Fruit fly (Drosophila melanogaster) whole organism, embryonic: ENCODE data around the gene CG31775.
"Not testable (repeated sequence)": the region's sequence is repeated elsewhere in the genome, so short reads cannot be mapped to it uniquely, and the experiment has no call there.

ENCODE experiments used
- CG11247 ChIP-seq: fragments of 200-800 bp; sonication (Bioruptor generic); IDR thresholded peaks from 2 replicates; pipeline ENCODE4 v1.3.6; 2022; ENCODE audit warnings: missing biosample characterization, missing genetic modification characterization
- CG17802 ChIP-seq: fragments of 200-800 bp; sonication (Bioruptor generic); optimal IDR thresholded peaks from 2 replicates; lab custom pipeline; 2018; ENCODE audit warnings: missing biosample characterization, mild to moderate bottlenecking, missing genetic modification characterization, moderate library complexity
- CG6854 ChIP-seq: fragments of 200-800 bp; sonication (Bioruptor generic); optimal IDR thresholded peaks from 3 replicates; lab custom pipeline; 2017; ENCODE audit warnings: missing biosample characterization, mild to moderate bottlenecking, missing genetic modification characterization
- CG8359 ChIP-seq: fragments of 200-800 bp; sonication (Bioruptor generic); optimal IDR thresholded peaks from 2 replicates; lab custom pipeline; 2017; ENCODE audit warnings: missing biosample characterization, mild to moderate bottlenecking, missing genetic modification characterization, borderline replicate concordance
- Dfd ChIP-seq, 2 experiments: fragments of >200 bp; optimal IDR thresholded peaks; 2 replicates each; lab custom pipeline; 2017; ENCODE audit warnings: missing biosample characterization in 2 of 2, missing genetic modification characterization in 2 of 2
- E2f2 ChIP-seq: fragments of 200-800 bp; sonication (Bioruptor generic); IDR thresholded peaks from 2 replicates; pipeline ENCODE4 v1.3.6; 2022; ENCODE audit warnings: missing biosample characterization, missing genetic modification characterization
- Fer2 ChIP-seq: fragments of 200-800 bp; sonication (Bioruptor generic); optimal IDR thresholded peaks from 2 replicates; lab custom pipeline; 2018; ENCODE audit warnings: missing biosample characterization, mild to moderate bottlenecking, missing genetic modification characterization, moderate library complexity
- Hmr ChIP-seq: fragments of 200-800 bp; sonication (Bioruptor generic); optimal IDR thresholded peaks from 3 replicates; lab custom pipeline; 2017; ENCODE audit warnings: mild to moderate bottlenecking, missing biosample characterization, missing genetic modification reagents, missing genetic modification characterization
- Mes4 ChIP-seq: fragments of 200-800 bp; sonication (Bioruptor generic); optimal IDR thresholded peaks from 2 replicates; lab custom pipeline; 2016; ENCODE audit warnings: missing biosample characterization, missing genetic modification characterization
- NFAT ChIP-seq: fragments of 200-800 bp; sonication (Bioruptor generic); IDR thresholded peaks from 2 replicates; pipeline ENCODE4 v1.3.6; 2022; ENCODE audit warnings: missing biosample characterization, missing genetic modification characterization
- gcm ChIP-seq: fragments of 200-800 bp; sonication (Bioruptor generic); optimal IDR thresholded peaks from 2 replicates; lab custom pipeline; 2019; ENCODE audit warnings: missing biosample characterization, mild to moderate bottlenecking, missing genetic modification characterization, moderate library complexity
- h ChIP-seq: fragments of >200 bp; optimal IDR thresholded peaks from 2 replicates; lab custom pipeline; 2017
- pb ChIP-seq: fragments of 200-800 bp; sonication (Bioruptor generic); optimal IDR thresholded peaks from 3 replicates; lab custom pipeline; 2016; ENCODE audit warnings: missing biosample characterization, missing genetic modification characterization

DNA sequence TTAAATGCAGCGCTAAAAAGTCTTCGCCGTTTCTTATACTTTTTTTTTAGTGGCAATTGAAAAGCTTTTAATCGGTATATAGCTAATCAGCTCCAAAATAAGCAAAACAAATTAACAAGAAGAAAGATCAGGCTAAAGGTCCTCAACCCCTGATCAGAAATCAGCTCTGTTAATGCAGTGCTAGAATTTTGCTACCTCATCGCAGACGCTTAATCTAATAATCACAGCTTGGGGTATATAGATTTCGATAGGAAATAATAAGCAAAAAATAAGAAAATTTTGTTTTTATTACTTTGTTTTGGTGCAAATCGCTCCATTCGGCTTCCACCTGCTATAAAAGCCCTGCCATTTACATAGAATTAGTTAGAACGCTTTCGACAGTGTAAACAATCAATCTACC is 5.3 kb upstream of the CG31775 start, which contains the start of gene CG34166:
- not testable (repeated sequence) for TF ChIP-seq gcm (GFP tag; lab: Kevin White, UChicago); E2f2 (GFP tag; lab: Robert Waterston, UW); CG8359 (GFP tag; lab: Kevin White, UChicago); h (lab: Kevin White, UChicago); CG6854 (GFP tag; lab: Kevin White, UChicago); Mes4; CG17802 (tag; lab: Kevin White, UChicago); Dfd (GFP tag; optimal IDR thresholded peaks at IDR 0.05; lab: Kevin White, UChicago); pb (GFP tag; lab: Kevin White, UChicago); NFAT; Fer2 (tag; lab: Kevin White, UChicago); Hmr (GFP tag; lab: Kevin White, UChicago); CG11247 (GFP tag; lab: Robert Waterston, UW)
